Worm (Caenorhabditis elegans) whole organism, mixed stage, embryonic: Measurements from ENCODE around the gene Y48B6A.10.

Experiments
- lin-13 ChIP-seq: fragments of 150-350 bp; optimal IDR thresholded peaks from 2 replicates; lab custom pipeline; 2014; ENCODE audit warnings: missing biosample characterization, missing genetic modification characterization
- nhr-76 ChIP-seq: sonication (generic microtip); optimal IDR thresholded peaks from 2 replicates; lab custom pipeline; 2017; ENCODE audit warnings: missing biosample characterization, missing genetic modification characterization
- pha-4 ChIP-seq: fragments of 150-350 bp; optimal IDR thresholded peaks from 2 replicates; lab custom pipeline; 2018; ENCODE audit warnings: missing biosample characterization, missing genetic modification reagents, missing genetic modification characterization
- snpc-4 ChIP-seq: fragments of 150-350 bp; optimal IDR thresholded peaks from 2 replicates; lab custom pipeline; 2014; ENCODE audit warnings: missing biosample characterization, missing genetic modification characterization

ce11 chrII:14239924-14240323 is 25.7 kb downstream of the Y48B6A.10 start:
- TF ChIP-seq pha-4 (tag; lab: Kevin White, UChicago) (no peak), snpc-4 (tag; lab: Kevin White, UChicago) (no peak), nhr-76 (tag; lab: Kevin White, UChicago) (no peak), lin-13 (tag; lab: Kevin White, UChicago) (no peak)
